Fruit fly (Drosophila melanogaster) whole organism, embryonic: Measurements from ENCODE around the gene CG7381.

Experiments
- Atf-2 ChIP-seq: fragments of 200-800 bp; sonication (Bioruptor generic); optimal IDR thresholded peaks from 2 replicates; lab custom pipeline; 2016; ENCODE audit warnings: missing biosample characterization, missing genetic modification characterization
- Blimp-1 ChIP-seq: fragments of 200-800 bp; sonication (Bioruptor generic); optimal IDR thresholded peaks from 3 replicates; lab custom pipeline; 2018; ENCODE audit warnings: missing biosample characterization, missing genetic modification characterization, mild to moderate bottlenecking, moderate library complexity, missing genetic modification reagents
- CG11695 ChIP-seq: fragments of 200-800 bp; sonication (Bioruptor generic); IDR thresholded peaks from 3 replicates; pipeline ENCODE4 v1.3.6; 2022; ENCODE audit warnings: missing biosample characterization, missing genetic modification characterization
- CG12155 ChIP-seq: fragments of 200-800 bp; sonication (Bioruptor generic); optimal IDR thresholded peaks from 3 replicates; lab custom pipeline; 2016; ENCODE audit warnings: missing biosample characterization, missing genetic modification characterization
- CG12219 ChIP-seq: fragments of 200-800 bp; sonication (Bioruptor generic); optimal IDR thresholded peaks from 3 replicates; lab custom pipeline; 2018; ENCODE audit warnings: missing biosample characterization, mild to moderate bottlenecking, missing genetic modification characterization
- CG14667 ChIP-seq: fragments of 200-800 bp; sonication (Bioruptor generic); IDR thresholded peaks from 2 replicates; pipeline ENCODE4 v1.3.6; 2022; ENCODE audit warnings: missing biosample characterization, missing genetic modification characterization
- CG14965 ChIP-seq: fragments of 200-800 bp; sonication (Bioruptor generic); optimal IDR thresholded peaks from 2 replicates; lab custom pipeline; 2016; ENCODE audit warnings: missing biosample characterization, missing genetic modification characterization, borderline replicate concordance
- CG1529 ChIP-seq: fragments of 200-800 bp; sonication (Bioruptor generic); optimal IDR thresholded peaks from 3 replicates; lab custom pipeline; 2018; ENCODE audit warnings: missing biosample characterization, missing genetic modification characterization
- CG16813 ChIP-seq: fragments of 200-800 bp; sonication (Bioruptor generic); IDR thresholded peaks from 3 replicates; pipeline ENCODE4 v1.3.6; 2022; ENCODE audit warnings: missing biosample characterization, missing genetic modification characterization; ENCODE audit not compliant: partially characterized antibody
- CG16863 ChIP-seq: fragments of 200-800 bp; sonication (Bioruptor generic); optimal IDR thresholded peaks from 3 replicates; lab custom pipeline; 2016; ENCODE audit warnings: missing biosample characterization, missing genetic modification characterization
- CG18011 ChIP-seq: fragments of 200-800 bp; sonication (Bioruptor generic); optimal IDR thresholded peaks from 2 replicates; lab custom pipeline; 2017; ENCODE audit warnings: missing biosample characterization, missing genetic modification characterization, mild to moderate bottlenecking, moderate library complexity, missing genotype
- CG31365 ChIP-seq: fragments of 200-800 bp; sonication (Bioruptor generic); optimal IDR thresholded peaks from 2 replicates; lab custom pipeline; 2018; ENCODE audit warnings: missing biosample characterization, mild to moderate bottlenecking, missing genetic modification characterization
- CG32532 ChIP-seq: fragments of 200-800 bp; sonication (Bioruptor generic); IDR thresholded peaks from 2 replicates; pipeline ENCODE4 v1.3.6; 2022; ENCODE audit warnings: missing biosample characterization, missing genetic modification characterization
- CG34224 ChIP-seq: fragments of 200-800 bp; sonication (Bioruptor generic); IDR thresholded peaks from 3 replicates; pipeline ENCODE4 v1.3.6; 2022; ENCODE audit warnings: missing biosample characterization, missing genetic modification characterization; ENCODE audit not compliant: partially characterized antibody
- CG4617 ChIP-seq: fragments of 200-800 bp; sonication (Bioruptor generic); optimal IDR thresholded peaks from 3 replicates; lab custom pipeline; 2016; ENCODE audit warnings: missing biosample characterization, missing genetic modification characterization, borderline replicate concordance
- CG5180 ChIP-seq: fragments of 200-800 bp; sonication (Bioruptor generic); optimal IDR thresholded peaks from 3 replicates; lab custom pipeline; 2017; ENCODE audit warnings: missing biosample characterization, missing genetic modification characterization, mild to moderate bottlenecking, moderate library complexity, missing genetic modification reagents
- CG6791 ChIP-seq: fragments of 200-800 bp; sonication (Bioruptor generic); IDR thresholded peaks from 3 replicates; pipeline ENCODE4 v1.3.6; 2022; ENCODE audit warnings: missing biosample characterization, missing genetic modification characterization; ENCODE audit not compliant: partially characterized antibody
- CG6813 ChIP-seq: fragments of 200-800 bp; sonication (Bioruptor generic); optimal IDR thresholded peaks from 2 replicates; lab custom pipeline; 2017; ENCODE audit warnings: missing biosample characterization, missing genetic modification characterization, mild to moderate bottlenecking, moderate library complexity, missing genetic modification reagents
- CG8944 ChIP-seq: fragments of 200-800 bp; sonication (Bioruptor generic); optimal IDR thresholded peaks from 3 replicates; lab custom pipeline; 2016; ENCODE audit warnings: missing biosample characterization, missing genetic modification characterization
- CrebB ChIP-seq: fragments of 200-800 bp; sonication (Bioruptor generic); optimal IDR thresholded peaks from 3 replicates; lab custom pipeline; 2018; ENCODE audit warnings: missing biosample characterization, mild to moderate bottlenecking, missing genetic modification characterization
- Dll ChIP-seq: fragments of 200-800 bp; sonication (Bioruptor generic); IDR thresholded peaks from 4 replicates; pipeline ENCODE4 v1.3.6; 2022; ENCODE audit warnings: missing biosample characterization, missing genetic modification characterization; ENCODE audit not compliant: partially characterized antibody
- Gug ChIP-seq: fragments of 200-800 bp; sonication (Bioruptor generic); IDR thresholded peaks from 4 replicates; pipeline ENCODE4 v1.3.6; 2022; ENCODE audit warnings: missing biosample characterization, missing genetic modification characterization
- HLH54F ChIP-seq: fragments of 200-800 bp; sonication (Bioruptor generic); optimal IDR thresholded peaks from 3 replicates; lab custom pipeline; 2016; ENCODE audit warnings: missing biosample characterization, missing genetic modification characterization
- Hand ChIP-seq: fragments of 200-800 bp; sonication (Bioruptor generic); optimal IDR thresholded peaks from 2 replicates; lab custom pipeline; 2017; ENCODE audit warnings: mild to moderate bottlenecking, missing biosample characterization, missing genetic modification reagents, missing genetic modification characterization
- HmgD ChIP-seq: fragments of 200-800 bp; sonication (Bioruptor generic); optimal IDR thresholded peaks from 3 replicates; lab custom pipeline; 2016; ENCODE audit warnings: missing biosample characterization, missing genetic modification characterization
- Hr51 ChIP-seq, 2 experiments: fragments of 200-800 bp; sonication (Bioruptor generic); optimal IDR thresholded peaks; 2 replicates in 1 of 2; 3 replicates in 1 of 2; lab custom pipeline; 2016 to 2018; ENCODE audit warnings: missing biosample characterization in 2 of 2, missing genetic modification characterization in 2 of 2, mild to moderate bottlenecking in 1 of 2, moderate library complexity in 1 of 2
- Mes4 ChIP-seq: fragments of 200-800 bp; sonication (Bioruptor generic); optimal IDR thresholded peaks from 2 replicates; lab custom pipeline; 2016; ENCODE audit warnings: missing biosample characterization, missing genetic modification characterization
- NC2β ChIP-seq: fragments of 200-800 bp; sonication (Bioruptor generic); optimal IDR thresholded peaks from 2 replicates; lab custom pipeline; 2016; ENCODE audit warnings: missing biosample characterization, missing genetic modification characterization
- Opbp ChIP-seq: fragments of 200-800 bp; sonication (Bioruptor generic); IDR thresholded peaks from 3 replicates; pipeline ENCODE4 v1.3.6; 2022; ENCODE audit warnings: missing biosample characterization, missing genetic modification characterization; ENCODE audit not compliant: partially characterized antibody
- Rfx ChIP-seq: fragments of 200-800 bp; sonication (Bioruptor generic); IDR thresholded peaks from 2 replicates; pipeline ENCODE4 v1.3.6; 2022; ENCODE audit warnings: missing biosample characterization, missing genetic modification characterization
- abd-A ChIP-seq: fragments of 200-800 bp; sonication (Bioruptor generic); optimal IDR thresholded peaks from 3 replicates; lab custom pipeline; 2019; ENCODE audit warnings: missing biosample characterization, mild to moderate bottlenecking, missing genetic modification characterization, moderate library complexity
- cato ChIP-seq: fragments of 200-800 bp; sonication (Bioruptor generic); optimal IDR thresholded peaks from 2 replicates; lab custom pipeline; 2016; ENCODE audit warnings: missing biosample characterization, missing genetic modification characterization, borderline replicate concordance
- chif ChIP-seq, 2 experiments: fragments of 200-800 bp; sonication (Bioruptor generic); optimal IDR thresholded peaks; 3 replicates each; lab custom pipeline; 2016; ENCODE audit warnings: missing biosample characterization in 2 of 2, missing genetic modification characterization in 2 of 2
- ems ChIP-seq: fragments of 200-800 bp; sonication (Bioruptor generic); optimal IDR thresholded peaks from 3 replicates; lab custom pipeline; 2016; ENCODE audit warnings: missing biosample characterization, missing genetic modification characterization
- fd3F ChIP-seq: fragments of 200-800 bp; sonication (Bioruptor generic); optimal IDR thresholded peaks from 2 replicates; lab custom pipeline; 2018; ENCODE audit warnings: missing biosample characterization, mild to moderate bottlenecking, missing genetic modification characterization, moderate library complexity
- grau ChIP-seq: fragments of 200-800 bp; optimal IDR thresholded peaks from 3 replicates; lab custom pipeline; 2019; ENCODE audit warnings: missing biosample characterization, mild to moderate bottlenecking, missing genetic modification characterization, moderate library complexity
- h ChIP-seq: fragments of >200 bp; optimal IDR thresholded peaks from 2 replicates; lab custom pipeline; 2017
- lab ChIP-seq: fragments of 200-800 bp; sonication (Bioruptor generic); optimal IDR thresholded peaks from 3 replicates; lab custom pipeline; 2017; ENCODE audit warnings: missing biosample characterization, missing genetic modification characterization, mild to moderate bottlenecking, moderate library complexity, missing genetic modification reagents
- lbe ChIP-seq: fragments of 200-800 bp; sonication (Bioruptor generic); optimal IDR thresholded peaks from 2 replicates; lab custom pipeline; 2016; ENCODE audit warnings: missing biosample characterization, mild to moderate bottlenecking, missing genetic modification characterization
- lilli ChIP-seq: fragments of 200-800 bp; sonication (Bioruptor generic); optimal IDR thresholded peaks from 3 replicates; lab custom pipeline; 2016; ENCODE audit warnings: missing biosample characterization, missing genetic modification characterization
- nau ChIP-seq: fragments of 200-800 bp; sonication (Bioruptor generic); optimal IDR thresholded peaks from 3 replicates; lab custom pipeline; 2017; ENCODE audit warnings: missing biosample characterization, mild to moderate bottlenecking, missing genetic modification characterization, missing genetic modification reagents
- nom ChIP-seq: fragments of 200-800 bp; sonication (Bioruptor generic); optimal IDR thresholded peaks from 2 replicates; lab custom pipeline; 2017; ENCODE audit warnings: missing biosample characterization, missing genetic modification characterization, mild to moderate bottlenecking, moderate library complexity, missing genetic modification reagents
- onecut ChIP-seq: fragments of 200-800 bp; sonication (Bioruptor generic); IDR thresholded peaks from 2 replicates; pipeline ENCODE4 v1.3.6; 2022; ENCODE audit warnings: missing biosample characterization, missing genetic modification characterization
- sd ChIP-seq: fragments of 200-800 bp; sonication (Bioruptor generic); optimal IDR thresholded peaks from 3 replicates; lab custom pipeline; 2018; ENCODE audit warnings: missing biosample characterization, mild to moderate bottlenecking, missing genetic modification characterization, moderate library complexity
- sim ChIP-seq: fragments of 200-800 bp; sonication (Bioruptor generic); IDR thresholded peaks from 2 replicates; pipeline ENCODE4 v1.3.6; 2022; ENCODE audit warnings: missing biosample characterization, missing genetic modification characterization
- vfl ChIP-seq: fragments of 200-800 bp; sonication (Bioruptor generic); optimal IDR thresholded peaks from 2 replicates; lab custom pipeline; 2016; ENCODE audit warnings: missing biosample characterization, missing genetic modification characterization
- vnd ChIP-seq: fragments of 200-800 bp; sonication (Bioruptor generic); IDR thresholded peaks from 3 replicates; pipeline ENCODE4 v1.3.6; 2022; ENCODE audit warnings: missing biosample characterization, missing genetic modification characterization; ENCODE audit not compliant: partially characterized antibody

Gene CG7381

DNA sequence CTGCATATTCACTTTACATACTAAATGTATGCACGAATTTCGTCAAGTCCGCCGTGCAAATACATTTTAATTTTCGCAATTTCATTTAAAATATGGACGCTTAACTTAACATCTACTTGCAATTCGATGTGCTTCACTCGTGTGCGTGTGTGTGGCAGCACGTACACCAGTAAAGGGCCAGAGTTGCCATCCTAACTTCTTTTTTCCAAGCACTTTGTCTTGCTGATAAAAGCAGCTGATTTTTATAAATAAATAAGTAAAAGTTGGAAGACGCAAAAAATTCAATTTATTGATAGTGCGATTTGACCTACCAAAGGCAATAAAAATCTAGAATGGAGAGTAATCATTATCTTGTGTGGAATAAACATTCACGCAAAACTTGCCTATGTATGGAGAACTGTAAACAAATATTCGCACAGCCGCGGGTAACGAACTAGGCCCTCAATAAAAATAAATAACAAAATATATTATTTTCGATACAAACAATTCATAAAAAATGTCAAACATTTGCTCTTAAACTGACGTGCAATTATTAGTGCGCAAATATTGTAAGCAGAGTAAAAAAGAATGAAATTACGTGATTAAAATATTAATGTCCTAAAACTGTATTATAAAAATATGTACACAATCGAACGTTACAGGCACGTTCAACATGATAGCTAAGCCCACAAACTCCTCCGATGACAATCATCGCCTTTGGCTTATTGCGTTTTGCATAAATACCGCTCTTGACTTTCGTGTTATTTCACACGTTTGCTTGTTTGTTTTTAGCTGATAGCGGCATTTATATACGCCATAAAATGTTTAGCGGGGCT lies 5.1 kb upstream of the CG7381 start (continued):
- TF ChIP-seq CG12219 (GFP tag; lab: Kevin White, UChicago) = peak; percentile 56
- TF ChIP-seq chif (GFP tag; optimal IDR thresholded peaks at IDR 0.05; lab: Kevin White, UChicago) = no peak
- peak; percentile 18 for TF ChIP-seq CG1529 (GFP tag; lab: Kevin White, UChicago)
- TF ChIP-seq lab = peak; percentile 76
- peak; percentile 81 for TF ChIP-seq grau (tag; lab: Kevin White, UChicago)
- TF ChIP-seq CG18011 = peak; percentile 51
- no peak for TF ChIP-seq CG31365
- peak; percentile 60 for TF ChIP-seq CG5180 (GFP tag; lab: Kevin White, UChicago)
- no peak for TF ChIP-seq Opbp (GFP tag; lab: Robert Waterston, UW)
- no peak for TF ChIP-seq HmgD (GFP tag; lab: Kevin White, UChicago)
- TF ChIP-seq lilli (GFP tag; lab: Kevin White, UChicago) = peak; percentile 63
- TF ChIP-seq abd-A (tag; lab: Kevin White, UChicago) = no peak
- no peak for TF ChIP-seq CG14965 (GFP tag; lab: Kevin White, UChicago)
- no peak for TF ChIP-seq h (lab: Kevin White, UChicago)
- TF ChIP-seq CG8944 = no peak
- TF ChIP-seq CG6791 = no peak
- TF ChIP-seq HLH54F (GFP tag; lab: Kevin White, UChicago) = no peak
- TF ChIP-seq onecut (GFP tag; lab: Robert Waterston, UW) = peak; percentile 55; the same call in 1 of the 2 replicates
- TF ChIP-seq NC2β = peak; percentile 1
- TF ChIP-seq ems = no peak
- TF ChIP-seq fd3F (GFP tag; lab: Kevin White, UChicago) = peak; percentile 69
- no peak for TF ChIP-seq vfl (GFP tag; lab: Kevin White, UChicago)
- TF ChIP-seq lbe (GFP tag; lab: Kevin White, UChicago) = peak; percentile 20
- no peak for TF ChIP-seq CG16813 (GFP tag; lab: Robert Waterston, UW)
- TF ChIP-seq Hand (GFP tag; lab: Kevin White, UChicago) = peak; percentile 63
- no peak for TF ChIP-seq CG4617
- peak; percentile 31; the same call in 1 of the 4 replicates for TF ChIP-seq Dll (GFP tag; lab: Robert Waterston, UW)
- TF ChIP-seq nom (GFP tag; lab: Kevin White, UChicago) = peak; percentile 58
- TF ChIP-seq CG34224 (GFP tag; lab: Robert Waterston, UW) = no peak
- TF ChIP-seq sim (GFP tag; lab: Robert Waterston, UW) = no peak
- no peak for TF ChIP-seq Mes4 (GFP tag; lab: Kevin White, UChicago)
- peak; percentile 74 for TF ChIP-seq CG6813
- no peak for TF ChIP-seq Atf-2 (GFP tag; lab: Kevin White, UChicago)
- TF ChIP-seq vnd (GFP tag; lab: Robert Waterston, UW) = no peak
- TF ChIP-seq Gug (GFP tag; lab: Robert Waterston, UW) = no peak
- TF ChIP-seq nau = no peak
- peak; percentile 80; the same call in 1 of the 2 replicates for TF ChIP-seq Rfx (GFP tag; lab: Robert Waterston, UW)
- TF ChIP-seq CG32532 (GFP tag; lab: Robert Waterston, UW) = peak; percentile 79
- TF ChIP-seq sd (tag; lab: Kevin White, UChicago) = peak; percentile 91
- TF ChIP-seq cato (GFP tag; lab: Kevin White, UChicago) = peak; percentile 43
- TF ChIP-seq CG14667 (GFP tag; lab: Robert Waterston, UW) = peak; percentile 35; the same call in 1 of the 2 replicates
- no peak for TF ChIP-seq CG16863 (GFP tag; lab: Kevin White, UChicago)
- peak; percentile 56 for TF ChIP-seq CG11695 (GFP tag; lab: Robert Waterston, UW)
- peak; percentile 44 for TF ChIP-seq CG12155 (GFP tag; lab: Kevin White, UChicago)
- TF ChIP-seq Hr51 (GFP tag; optimal IDR thresholded peaks at IDR 0.05; lab: Kevin White, UChicago) = peak in 1 of 2 experiments; percentile 83
- TF ChIP-seq CrebB (tag; lab: Kevin White, UChicago) = peak; percentile 39
- TF ChIP-seq Blimp-1 (GFP tag; lab: Kevin White, UChicago) = peak; percentile 38
